Fruit fly (Drosophila melanogaster) S2 (cell line): ENCODE measurements around the gene CG9117.
A peak's percentile ranks its signal among the peaks of the same experiment; 100 is the strongest.

Source experiments
- CG8478 ChIP-seq: fragments of >200 bp; optimal IDR thresholded peaks from 2 replicates; lab custom pipeline; 2018
- CTCF ChIP-seq, 2 experiments: fragments of >200 bp; optimal IDR thresholded peaks; 2 replicates each; lab custom pipeline; 2018

CG9117 gene

DNA sequence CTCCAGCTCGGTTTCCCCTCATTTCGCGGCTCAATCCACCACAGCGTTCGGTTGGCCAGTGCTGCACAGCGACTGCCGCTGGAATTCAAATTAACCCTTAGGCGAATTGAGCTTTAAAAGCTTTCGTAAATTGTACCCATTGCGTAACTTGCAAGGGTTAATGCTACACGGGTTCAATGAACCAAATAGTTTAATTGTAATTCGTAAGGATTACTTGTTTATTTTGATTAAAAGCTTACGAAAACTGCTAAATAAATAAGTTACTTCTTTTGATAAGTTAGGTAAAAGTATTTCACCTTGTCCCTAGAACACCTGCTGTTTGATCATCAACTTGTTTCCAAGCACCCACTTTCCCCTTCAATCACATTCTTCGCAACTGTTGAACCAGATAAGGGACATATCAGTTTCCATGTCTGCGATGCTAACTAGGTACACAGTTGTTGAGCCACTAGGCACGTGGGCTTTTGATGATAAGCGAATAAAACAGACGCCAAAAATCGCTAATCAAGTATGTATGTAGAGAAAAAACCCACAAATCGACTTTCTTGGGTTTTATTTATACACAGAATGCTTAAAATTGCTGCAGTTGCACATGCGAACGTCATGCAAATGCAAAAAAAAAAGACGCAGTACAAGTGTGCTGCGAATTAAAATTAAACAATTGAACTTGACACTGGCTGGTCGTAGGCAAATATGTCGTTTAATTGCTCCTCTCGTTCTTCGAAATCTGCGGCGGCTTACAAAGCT is 8.4 kb upstream of the CG9117 start, which contains the start of gene Pfas:
TSS of gene Pfas (minus strand) at position 79 of the 747 bp plus-strand sequence.
- TF ChIP-seq CG8478 (no peak), CTCF (optimal IDR thresholded peaks at IDR 0.05; lab: Kevin White, UChicago) (no peak)

DNA sequence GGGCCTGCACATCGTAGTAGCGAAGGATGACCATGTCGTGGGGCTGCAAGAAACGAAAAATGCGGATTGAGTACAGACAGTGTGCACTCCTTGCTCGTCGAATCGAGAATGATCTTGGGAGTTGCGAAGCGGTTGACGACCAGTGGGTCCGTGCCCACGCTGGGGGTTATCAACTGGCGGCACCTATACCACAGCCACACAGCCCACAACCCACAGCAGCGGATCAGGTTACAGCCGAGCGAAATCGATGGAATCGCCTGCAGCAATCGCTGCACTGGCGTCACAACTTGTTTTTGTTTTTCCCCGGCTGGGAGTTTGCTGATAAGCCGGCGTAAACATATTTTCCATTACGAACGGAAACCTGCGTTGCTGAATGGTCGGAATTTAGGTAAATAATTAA is 7.8 kb upstream of the CG9117 start:
- TF ChIP-seq CTCF (optimal IDR thresholded peaks at IDR 0.05; lab: Kevin White, UChicago) (no peak), CG8478 (no peak)

DNA sequence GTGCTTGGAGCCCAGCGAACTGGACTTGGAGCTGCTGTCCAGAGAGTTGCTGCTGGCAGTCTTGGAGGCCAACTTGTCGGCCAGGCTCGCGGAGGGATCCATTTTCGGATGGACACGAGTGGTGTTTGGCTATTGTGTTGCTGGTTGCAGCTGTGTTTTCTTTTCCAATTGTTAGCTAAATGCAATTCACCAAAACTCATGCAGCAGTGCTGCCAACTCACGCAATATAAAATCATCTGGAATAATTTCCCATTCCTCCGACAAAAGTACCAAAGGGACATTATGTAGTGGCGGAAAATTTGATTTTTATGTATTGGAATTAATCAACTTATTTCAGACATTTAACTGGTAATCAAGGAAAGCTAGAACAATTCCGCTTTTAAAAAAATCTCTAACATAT is 992 bp downstream of the CG9117 start, which contains the start of gene mtm:
TSS of gene mtm (minus strand) at position 306 of the 400 bp plus-strand sequence.
- no peak for TF ChIP-seq CTCF (optimal IDR thresholded peaks at IDR 0.05; lab: Kevin White, UChicago)
- no peak for TF ChIP-seq CG8478

DNA sequence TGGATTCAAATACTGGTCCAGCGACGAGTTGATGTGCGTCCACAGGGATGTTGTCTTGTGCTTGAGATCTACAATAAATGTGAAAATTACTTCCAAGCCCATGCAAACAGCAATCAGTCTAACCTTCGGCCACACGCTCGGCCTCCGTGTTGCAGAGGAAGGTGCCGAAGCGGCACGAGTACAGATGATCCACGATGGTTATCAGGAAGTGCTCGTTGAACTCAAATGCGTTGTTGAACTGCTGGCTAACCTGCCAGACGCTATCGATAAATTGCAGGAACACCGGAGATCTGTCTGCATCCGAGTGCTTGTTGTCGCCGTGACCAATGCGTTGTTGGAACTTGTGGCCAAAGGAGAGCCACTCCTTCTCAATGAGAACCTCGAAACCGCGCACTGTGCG is 2.5 kb downstream of the CG9117 start:
- TF ChIP-seq CTCF (optimal IDR thresholded peaks at IDR 0.05; lab: Kevin White, UChicago) (no peak), CG8478 (no peak)

DNA sequence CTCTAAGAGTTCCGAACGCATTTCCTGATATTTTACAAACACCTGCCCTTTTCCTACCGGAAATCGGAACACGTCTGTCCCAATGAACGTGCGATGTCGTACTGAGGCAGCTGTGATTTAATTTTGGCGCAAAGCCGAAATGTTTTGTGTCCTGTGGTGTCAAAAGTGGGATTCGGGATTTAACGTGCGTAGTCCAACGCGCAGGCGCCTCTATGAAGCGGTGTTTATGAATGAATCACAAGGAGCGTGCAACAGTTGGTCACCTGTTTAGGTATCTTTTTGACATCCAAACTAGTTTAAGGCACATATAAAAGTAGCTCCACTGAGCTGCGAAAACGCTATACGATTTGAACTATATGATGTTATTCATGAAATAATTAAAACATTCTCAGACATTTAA is 3.4 kb downstream of the CG9117 start, which contains the start of gene CG9109:
TSS of gene CG9109 (minus strand) at position 80 of the 400 bp plus-strand sequence.
- TF ChIP-seq CG8478 (no peak), CTCF (optimal IDR thresholded peaks at IDR 0.05; lab: Kevin White, UChicago) (no peak)

DNA sequence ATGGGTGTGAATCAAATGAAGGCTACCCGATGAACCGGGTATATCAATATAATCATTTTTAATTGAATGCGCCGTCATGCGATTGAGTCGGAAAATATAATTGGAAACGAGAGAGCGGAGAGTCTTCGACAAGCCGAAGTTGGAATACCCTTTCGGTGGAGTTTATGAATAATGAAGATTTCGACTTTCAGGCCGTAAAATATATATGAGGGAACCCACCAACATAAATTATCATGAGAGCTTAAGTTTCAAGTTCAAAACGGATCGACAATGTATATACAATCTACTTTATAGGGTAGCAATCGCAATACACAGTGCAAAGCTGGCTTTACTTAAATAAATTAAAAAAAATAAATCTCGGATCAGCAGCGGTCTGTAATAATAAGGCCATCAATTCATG is 5.9 kb downstream of the CG9117 start:
- TF ChIP-seq CTCF (optimal IDR thresholded peaks at IDR 0.05; lab: Kevin White, UChicago) (no peak), CG8478 (no peak)

DNA sequence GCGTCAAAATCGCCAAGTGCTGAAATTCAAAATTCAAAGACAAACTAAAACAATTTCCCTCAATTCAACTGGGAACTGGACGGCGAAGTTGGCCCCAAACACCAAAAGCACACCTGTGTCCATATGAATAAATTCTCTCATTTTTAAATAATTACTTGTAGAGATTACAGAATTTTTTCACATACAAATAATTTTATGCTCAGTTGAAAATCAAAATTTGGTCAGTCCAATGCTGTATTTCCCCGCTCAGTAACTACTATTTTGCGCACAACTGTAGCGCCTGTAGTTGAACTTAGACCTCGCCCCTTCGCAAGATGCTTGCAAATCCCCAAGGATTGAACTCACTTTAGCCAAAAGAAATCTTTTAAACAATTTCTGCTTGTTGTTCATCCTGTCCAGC is 9.0 kb downstream of the CG9117 start:
- TF ChIP-seq CG8478 (no peak), CTCF (optimal IDR thresholded peaks at IDR 0.05; lab: Kevin White, UChicago) (no peak)

DNA sequence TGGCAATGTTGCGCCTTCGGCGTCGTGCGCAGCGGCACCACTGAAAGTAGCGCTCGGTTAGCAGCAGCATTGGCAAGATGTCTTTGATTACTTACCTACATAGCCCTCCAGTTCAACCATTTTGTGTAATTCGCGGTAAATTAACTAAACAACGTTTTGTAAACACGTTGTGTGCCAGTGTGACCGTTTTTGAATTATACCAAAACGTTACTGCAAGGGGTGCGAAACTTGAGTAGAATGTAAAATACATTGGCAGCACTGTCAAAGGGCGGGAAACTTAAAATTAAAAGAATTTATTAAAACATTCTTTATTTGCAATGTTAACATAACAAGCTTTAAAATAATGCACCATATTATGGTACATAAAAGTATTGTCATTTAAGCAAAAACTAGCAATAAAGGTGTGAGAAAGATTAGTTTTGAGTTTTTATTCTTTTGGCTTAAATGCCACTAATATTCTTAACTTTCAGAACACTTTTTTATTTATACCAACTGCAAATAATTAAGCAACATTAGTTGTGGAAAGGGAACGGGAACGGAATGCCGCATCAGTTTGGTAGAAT is 13.3 kb downstream of the CG9117 start, which contains the start of gene CG9107:
TSS of gene CG9107 (minus strand) at position 195 of the 563 bp plus-strand sequence.
- TF ChIP-seq CTCF (optimal IDR thresholded peaks at IDR 0.05; lab: Kevin White, UChicago) (peak in 1 of 2 experiments; percentile 37), CG8478 (no peak)

DNA sequence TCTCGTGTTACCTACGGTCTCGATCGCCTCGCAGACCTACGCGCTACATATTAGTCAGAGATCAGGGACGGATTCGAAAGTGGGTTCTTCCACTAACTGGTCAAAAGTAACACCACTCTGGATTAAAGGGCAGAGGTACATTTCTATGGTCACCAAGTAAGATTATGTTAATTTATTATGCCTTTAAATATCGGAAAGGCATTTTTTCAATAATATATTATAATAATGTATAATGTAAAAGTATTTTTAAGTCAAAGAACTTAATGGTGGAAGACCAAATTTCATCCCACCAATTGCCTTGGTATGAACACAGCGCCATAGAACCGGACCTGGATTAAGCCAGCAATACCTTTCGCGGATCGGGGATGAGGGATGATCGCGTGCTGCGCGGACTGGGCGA is 14.9 kb downstream of the CG9117 start:
- TF ChIP-seq CTCF (optimal IDR thresholded peaks at IDR 0.05; lab: Kevin White, UChicago): no peak
- no peak for TF ChIP-seq CG8478

DNA sequence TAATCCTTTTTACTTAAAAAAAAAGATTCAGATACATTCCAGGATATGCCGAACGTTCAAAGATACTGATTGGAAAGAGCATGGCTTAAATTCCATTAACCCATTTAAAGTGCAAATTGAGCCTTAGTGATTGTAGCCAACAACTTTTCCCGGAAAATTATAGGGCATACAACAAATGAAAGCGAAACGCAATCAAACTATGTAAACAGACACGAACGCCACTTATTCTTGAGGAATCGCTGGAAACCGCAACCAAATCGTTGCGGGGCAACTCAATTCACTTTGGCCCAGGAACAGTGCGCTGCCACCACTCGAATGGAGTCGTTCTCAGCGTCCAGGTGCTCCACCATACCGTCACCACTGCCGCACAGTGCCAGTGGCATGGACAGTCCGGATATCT is 17.2 kb downstream of the CG9117 start, which contains the start of gene CG13996:
TSS of gene CG13996 (plus strand) at position 301 of the 400 bp plus-strand sequence.
- no peak for TF ChIP-seq CTCF (optimal IDR thresholded peaks at IDR 0.05; lab: Kevin White, UChicago)
- no peak for TF ChIP-seq CG8478

DNA sequence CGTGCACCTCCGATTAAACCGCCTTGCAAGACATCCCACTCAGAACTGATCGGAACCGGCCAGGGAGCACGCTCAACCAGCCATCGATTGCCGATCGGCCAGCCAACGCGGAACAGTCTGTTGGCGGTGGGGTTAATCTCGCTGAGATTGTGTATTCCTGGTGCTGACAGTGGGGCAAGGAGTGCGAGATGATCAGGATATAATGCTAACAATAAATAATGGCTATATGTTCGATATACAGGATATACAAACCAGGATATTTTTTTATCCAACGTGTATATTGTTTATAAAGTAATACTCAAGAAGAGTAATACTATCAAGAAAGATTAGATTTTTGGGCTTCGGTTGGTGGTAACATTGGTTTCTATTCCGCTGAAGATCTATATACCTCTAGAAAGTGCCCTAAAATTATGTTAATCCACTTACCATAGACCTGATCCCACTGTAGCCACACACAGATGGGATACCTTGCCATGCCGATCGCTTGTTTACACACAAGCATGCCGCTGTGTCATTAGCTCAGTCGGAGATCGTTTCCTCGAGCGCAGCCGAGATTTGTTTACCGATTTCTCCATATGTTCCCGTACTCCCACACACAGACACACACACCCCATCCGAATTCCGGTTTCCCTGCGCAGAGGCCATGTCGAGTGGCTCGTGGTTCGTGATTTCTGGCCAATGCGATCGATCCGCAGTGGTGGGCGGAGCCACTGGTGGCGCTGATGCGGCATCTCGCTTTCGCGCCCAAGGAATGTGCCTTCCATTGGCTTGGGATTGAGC is 18.2 kb downstream of the CG9117 start, which contains the start of gene H2.0:
TSS of gene H2.0 (minus strand) at position 51 of the 780 bp plus-strand sequence.
- no peak for TF ChIP-seq CTCF (optimal IDR thresholded peaks at IDR 0.05; lab: Kevin White, UChicago)
- no peak for TF ChIP-seq CG8478

DNA sequence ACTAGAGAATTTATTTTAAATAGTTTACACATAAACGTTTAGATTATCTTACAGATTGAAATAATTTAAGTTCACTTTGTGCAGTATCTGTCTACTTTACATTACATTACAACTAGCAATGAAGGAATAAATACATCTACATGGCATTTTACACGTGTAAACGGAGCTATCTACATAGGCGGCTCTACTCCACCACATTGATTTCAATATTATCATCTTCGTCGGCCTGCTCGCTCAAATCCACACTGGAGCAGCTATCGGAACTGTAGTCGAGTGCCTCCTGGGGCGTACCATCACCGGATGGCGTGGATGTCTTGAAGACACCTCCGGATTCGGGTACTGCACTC is 24.7 kb downstream of the CG9117 start:
- TF ChIP-seq CG8478 (no peak), CTCF (optimal IDR thresholded peaks at IDR 0.05; lab: Kevin White, UChicago) (peak; percentile 24 to 34)

DNA sequence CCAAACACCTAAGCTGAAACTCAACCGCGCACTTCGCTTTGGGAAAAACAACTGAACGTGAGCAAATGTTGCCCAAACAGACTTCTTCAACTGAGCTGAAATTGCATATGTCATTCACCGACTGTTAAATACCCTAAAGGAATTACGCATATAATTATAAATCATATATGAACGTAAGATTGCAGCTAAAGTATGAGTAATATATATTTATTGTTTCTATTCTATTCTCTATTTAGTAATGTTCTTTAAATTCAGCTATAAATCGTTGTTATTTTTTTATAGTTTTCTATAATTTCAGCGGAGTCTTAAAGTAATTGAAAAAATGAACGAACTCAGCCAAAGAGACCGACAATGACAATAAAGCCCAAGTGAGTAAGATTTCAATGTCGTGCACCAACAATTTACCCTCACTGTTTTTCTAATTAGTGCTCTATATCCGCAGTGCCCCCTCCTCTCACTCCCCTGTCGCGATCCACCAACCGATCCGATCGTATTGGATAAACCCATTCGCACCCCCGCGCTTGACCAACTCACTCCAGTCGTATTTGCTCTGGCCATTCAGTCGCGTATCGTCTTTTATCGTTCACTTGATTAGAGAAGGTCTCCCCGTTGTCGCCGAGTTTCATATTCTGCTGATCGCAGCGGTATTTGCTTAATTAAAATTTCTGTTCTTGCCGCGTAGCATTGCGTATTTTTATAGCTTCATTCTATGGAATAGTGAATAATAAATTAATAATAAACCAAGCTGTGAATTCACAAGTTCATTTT is 25.2 kb downstream of the CG9117 start, which contains the start of gene CG9098:
TSS of gene CG9098 (minus strand) at position 36 of the 768 bp plus-strand sequence.
- TF ChIP-seq CG8478 (no peak), CTCF (optimal IDR thresholded peaks at IDR 0.05; lab: Kevin White, UChicago) (no peak)

DNA sequence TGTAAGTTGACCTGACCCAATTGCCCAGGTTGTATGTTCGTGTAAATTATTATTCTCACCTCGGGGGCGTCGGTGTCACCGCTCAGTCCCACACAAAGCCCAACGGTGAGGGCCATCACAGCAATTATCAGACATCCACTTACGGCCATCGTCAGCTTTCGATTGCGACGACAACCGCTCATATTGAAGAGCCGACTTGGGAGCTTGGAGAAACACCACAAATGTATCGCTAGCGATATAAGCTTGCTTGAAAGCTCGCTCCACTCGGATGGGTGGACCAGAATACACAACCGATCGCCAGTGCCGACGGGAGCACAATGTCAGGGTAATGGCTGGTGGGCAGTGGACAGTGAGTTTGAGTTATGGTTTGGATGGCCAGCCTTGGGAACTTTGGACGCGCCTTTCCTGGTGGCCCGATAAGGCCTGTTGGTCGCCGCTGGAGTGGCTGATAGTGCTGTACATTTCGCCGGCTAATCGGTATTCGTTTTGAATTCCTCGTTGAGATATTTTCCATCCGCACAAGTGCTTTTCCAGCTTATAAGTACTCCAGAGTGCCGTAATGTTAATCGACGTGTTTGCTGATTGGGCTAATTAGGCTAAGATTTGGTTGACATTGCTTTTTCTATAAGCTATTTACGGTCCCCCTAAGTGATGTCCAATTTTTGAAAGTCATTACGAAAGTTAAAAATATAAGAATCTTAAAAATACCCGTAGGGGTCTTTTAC is 31.0 kb downstream of the CG9117 start, which contains the start of gene Gal:
TSS of gene Gal (minus strand) at position 320 of the 725 bp plus-strand sequence.
- TF ChIP-seq CG8478 (no peak), CTCF (optimal IDR thresholded peaks at IDR 0.05; lab: Kevin White, UChicago) (no peak)
